Fruit fly (Drosophila melanogaster) whole organism, embryonic: ENCODE data around the gene beag.

Experiments used
- ATbp ChIP-seq: fragments of 200-800 bp; sonication (Bioruptor generic); optimal IDR thresholded peaks from 2 replicates; lab custom pipeline; 2017; ENCODE audit warnings: missing biosample characterization, mild to moderate bottlenecking, missing genetic modification characterization, missing genetic modification reagents
- C15 ChIP-seq: fragments of 200-800 bp; sonication (Bioruptor generic); IDR thresholded peaks from 3 replicates; pipeline ENCODE4 v1.3.6; 2022; ENCODE audit warnings: missing biosample characterization, missing genetic modification characterization
- CG10147 ChIP-seq: fragments of 200-800 bp; sonication (Bioruptor generic); optimal IDR thresholded peaks from 2 replicates; lab custom pipeline; 2019; ENCODE audit warnings: missing biosample characterization, mild to moderate bottlenecking, missing genetic modification characterization, moderate library complexity
- CG10321 ChIP-seq: fragments of 200-800 bp; sonication (Bioruptor generic); IDR thresholded peaks from 2 replicates; pipeline ENCODE4 v1.3.6; 2022; ENCODE audit warnings: missing biosample characterization, missing genetic modification characterization
- CG11696 ChIP-seq: fragments of 200-800 bp; sonication (Bioruptor generic); IDR thresholded peaks from 2 replicates; pipeline ENCODE4 v1.3.6; 2022; ENCODE audit warnings: missing biosample characterization, missing genetic modification characterization
- CG14860 ChIP-seq: fragments of 200-800 bp; sonication (Bioruptor generic); IDR thresholded peaks from 3 replicates; pipeline ENCODE4 v1.3.6; 2022; ENCODE audit warnings: missing biosample characterization, missing genetic modification characterization; ENCODE audit not compliant: partially characterized antibody
- CG15269 ChIP-seq: fragments of 200-800 bp; sonication (Bioruptor generic); optimal IDR thresholded peaks from 2 replicates; lab custom pipeline; 2018; ENCODE audit warnings: missing biosample characterization, mild to moderate bottlenecking, missing genetic modification characterization, moderate library complexity
- CG17186 ChIP-seq: fragments of 200-800 bp; sonication (Bioruptor generic); optimal IDR thresholded peaks from 3 replicates; lab custom pipeline; 2017; ENCODE audit warnings: missing biosample characterization, missing genetic modification reagents, missing genetic modification characterization
- CG2889 ChIP-seq: fragments of 200-800 bp; sonication (Bioruptor generic); IDR thresholded peaks from 3 replicates; pipeline ENCODE4 v1.3.6; 2022; ENCODE audit warnings: missing biosample characterization, missing genetic modification characterization
- CG30020 ChIP-seq: fragments of 200-800 bp; optimal IDR thresholded peaks from 2 replicates; lab custom pipeline; 2019; ENCODE audit warnings: missing biosample characterization, mild to moderate bottlenecking, missing genetic modification characterization, moderate library complexity
- CG34422 ChIP-seq: fragments of 200-800 bp; sonication (Bioruptor generic); IDR thresholded peaks from 3 replicates; pipeline ENCODE4 v1.3.6; 2022; ENCODE audit warnings: missing biosample characterization, missing genetic modification characterization
- CG5180 ChIP-seq: fragments of 200-800 bp; sonication (Bioruptor generic); optimal IDR thresholded peaks from 3 replicates; lab custom pipeline; 2017; ENCODE audit warnings: missing biosample characterization, missing genetic modification characterization, mild to moderate bottlenecking, moderate library complexity, missing genetic modification reagents
- CG8388 ChIP-seq: fragments of 200-800 bp; sonication (Bioruptor generic); optimal IDR thresholded peaks from 2 replicates; lab custom pipeline; 2019; ENCODE audit warnings: missing biosample characterization, mild to moderate bottlenecking, missing genetic modification characterization, moderate library complexity
- CG8944 ChIP-seq: fragments of 200-800 bp; sonication (Bioruptor generic); optimal IDR thresholded peaks from 3 replicates; lab custom pipeline; 2016; ENCODE audit warnings: missing biosample characterization, missing genetic modification characterization
- CG9215 ChIP-seq: fragments of 200-800 bp; sonication (Bioruptor generic); IDR thresholded peaks from 2 replicates; pipeline ENCODE4 v1.3.6; 2022; ENCODE audit warnings: missing biosample characterization, missing genetic modification characterization
- CG9437 ChIP-seq: fragments of 200-800 bp; sonication (Bioruptor generic); optimal IDR thresholded peaks from 2 replicates; lab custom pipeline; 2018; ENCODE audit warnings: missing biosample characterization, mild to moderate bottlenecking, missing genetic modification characterization
- Fer3 ChIP-seq: fragments of 200-800 bp; sonication (Bioruptor generic); optimal IDR thresholded peaks from 2 replicates; lab custom pipeline; 2018; ENCODE audit warnings: missing biosample characterization, mild to moderate bottlenecking, missing genetic modification characterization, moderate library complexity
- HLH4C ChIP-seq: fragments of 200-800 bp; sonication (Bioruptor generic); IDR thresholded peaks from 3 replicates; pipeline ENCODE4 v1.3.6; 2022; ENCODE audit warnings: missing biosample characterization, missing genetic modification characterization; ENCODE audit not compliant: partially characterized antibody
- HLHmδ ChIP-seq: fragments of 200-800 bp; sonication (Bioruptor generic); optimal IDR thresholded peaks from 2 replicates; lab custom pipeline; 2018; ENCODE audit warnings: missing biosample characterization, mild to moderate bottlenecking, missing genetic modification characterization, moderate library complexity
- HmgZ ChIP-seq: fragments of 200-800 bp; sonication (Bioruptor generic); optimal IDR thresholded peaks from 2 replicates; lab custom pipeline; 2018; ENCODE audit warnings: missing biosample characterization, mild to moderate bottlenecking, missing genetic modification characterization
- Hmx ChIP-seq: fragments of 200-800 bp; sonication (Bioruptor generic); optimal IDR thresholded peaks from 2 replicates; lab custom pipeline; 2016; ENCODE audit warnings: missing biosample characterization, missing genetic modification characterization
- NfI ChIP-seq: fragments of 200-800 bp; sonication (Bioruptor generic); optimal IDR thresholded peaks from 3 replicates; lab custom pipeline; 2018; ENCODE audit warnings: missing biosample characterization, mild to moderate bottlenecking, missing genetic modification characterization, moderate library complexity
- Sin3A ChIP-seq: fragments of >200 bp; optimal IDR thresholded peaks from 2 replicates; lab custom pipeline; 2018
- Taf1 ChIP-seq: fragments of 200-800 bp; sonication (Bioruptor generic); IDR thresholded peaks from 2 replicates; pipeline ENCODE4 v1.3.6; 2022; ENCODE audit warnings: missing biosample characterization, missing genetic modification characterization
- ab ChIP-seq: fragments of 200-800 bp; sonication (Bioruptor generic); optimal IDR thresholded peaks from 2 replicates; lab custom pipeline; 2016; ENCODE audit warnings: missing biosample characterization, missing genetic modification characterization
- croc ChIP-seq: fragments of 200-800 bp; sonication (Bioruptor generic); conservative IDR thresholded peaks from 3 replicates; pipeline ENCODE4 v1.3.6; 2022; ENCODE audit warnings: missing biosample characterization, missing genetic modification characterization
- dimm ChIP-seq: fragments of 200-800 bp; sonication (Bioruptor generic); IDR thresholded peaks from 2 replicates; pipeline ENCODE4 v1.3.6; 2022; ENCODE audit warnings: missing biosample characterization, missing genetic modification characterization
- eyg ChIP-seq: fragments of 200-800 bp; sonication (Bioruptor generic); optimal IDR thresholded peaks from 3 replicates; lab custom pipeline; 2016; ENCODE audit warnings: missing biosample characterization, missing genetic modification characterization
- fd96Cb ChIP-seq: fragments of 200-800 bp; sonication (Bioruptor generic); optimal IDR thresholded peaks from 2 replicates; lab custom pipeline; 2018; ENCODE audit warnings: missing biosample characterization, mild to moderate bottlenecking, missing genetic modification characterization, moderate library complexity
- fu2 ChIP-seq: fragments of 200-800 bp; sonication (Bioruptor generic); optimal IDR thresholded peaks from 2 replicates; lab custom pipeline; 2016; ENCODE audit warnings: missing biosample characterization, missing genetic modification characterization
- grn ChIP-seq: fragments of 200-800 bp; sonication (Bioruptor generic); optimal IDR thresholded peaks from 3 replicates; lab custom pipeline; 2017; ENCODE audit warnings: missing biosample characterization, missing genetic modification characterization
- gsb ChIP-seq: fragments of 200-800 bp; sonication (Bioruptor generic); IDR thresholded peaks from 2 replicates; pipeline ENCODE4 v1.3.6; 2022; ENCODE audit warnings: missing biosample characterization, missing genetic modification characterization
- h ChIP-seq: fragments of >200 bp; optimal IDR thresholded peaks from 2 replicates; lab custom pipeline; 2017
- her ChIP-seq: fragments of 200-800 bp; sonication (Bioruptor generic); optimal IDR thresholded peaks from 2 replicates; lab custom pipeline; 2016; ENCODE audit warnings: missing biosample characterization, missing genetic modification characterization
- ind ChIP-seq: fragments of 200-800 bp; sonication (Bioruptor generic); optimal IDR thresholded peaks from 3 replicates; lab custom pipeline; 2016; ENCODE audit warnings: missing biosample characterization, missing genetic modification characterization
- jigr1 ChIP-seq: fragments of 200-800 bp; sonication (Bioruptor generic); IDR thresholded peaks from 3 replicates; pipeline ENCODE4 v1.3.6; 2022; ENCODE audit warnings: missing biosample characterization, missing genetic modification characterization
- kah ChIP-seq: fragments of 200-800 bp; sonication (Bioruptor generic); optimal IDR thresholded peaks from 2 replicates; lab custom pipeline; 2018; ENCODE audit warnings: missing biosample characterization, mild to moderate bottlenecking, missing genetic modification characterization
- ken ChIP-seq: fragments of 200-800 bp; sonication (Bioruptor generic); IDR thresholded peaks from 3 replicates; pipeline ENCODE4 v1.3.6; 2022; ENCODE audit warnings: missing biosample characterization, missing genetic modification characterization
- klu ChIP-seq: fragments of 200-800 bp; sonication (Bioruptor generic); IDR thresholded peaks from 2 replicates; pipeline ENCODE4 v1.3.6; 2022; ENCODE audit warnings: missing biosample characterization, missing genetic modification characterization
- kni ChIP-seq: fragments of 200-800 bp; sonication (Bioruptor generic); optimal IDR thresholded peaks from 3 replicates; lab custom pipeline; 2017; ENCODE audit warnings: mild to moderate bottlenecking, missing biosample characterization, missing genetic modification reagents, missing genetic modification characterization
- lab ChIP-seq: fragments of 200-800 bp; sonication (Bioruptor generic); optimal IDR thresholded peaks from 3 replicates; lab custom pipeline; 2017; ENCODE audit warnings: missing biosample characterization, missing genetic modification characterization, mild to moderate bottlenecking, moderate library complexity, missing genetic modification reagents
- lov ChIP-seq, 2 experiments: fragments of 200-800 bp in 1 of 2; fragments of >200 bp in 1 of 2; sonication (Bioruptor generic) in 1 of 2; IDR thresholded peaks in 1 of 2; optimal IDR thresholded peaks in 1 of 2; 2 replicates in 1 of 2; 3 replicates in 1 of 2; pipeline versions ENCODE4 v1.3.6 to Lab custom; 2017 to 2022; ENCODE audit warnings: missing biosample characterization in 1 of 2, missing genetic modification characterization in 1 of 2
- mam ChIP-seq: fragments of 200-800 bp; sonication (Bioruptor generic); optimal IDR thresholded peaks from 3 replicates; lab custom pipeline; 2016; ENCODE audit warnings: missing biosample characterization, missing genetic modification characterization
- otp ChIP-seq: fragments of 200-800 bp; sonication (Bioruptor generic); IDR thresholded peaks from 3 replicates; pipeline ENCODE4, ENCODE4 v1.3.6; 2022; ENCODE audit warnings: missing biosample characterization, missing genetic modification characterization
- pita ChIP-seq: fragments of 200-800 bp; sonication (Bioruptor generic); optimal IDR thresholded peaks from 2 replicates; lab custom pipeline; 2017; ENCODE audit warnings: missing biosample characterization, mild to moderate bottlenecking, missing genetic modification characterization
- pzg ChIP-seq: fragments of 200-800 bp; sonication (Bioruptor generic); optimal IDR thresholded peaks from 3 replicates; lab custom pipeline; 2018; ENCODE audit warnings: missing biosample characterization, mild to moderate bottlenecking, missing genetic modification characterization, moderate library complexity
- sna ChIP-seq: fragments of 200-800 bp; sonication (Bioruptor generic); IDR thresholded peaks from 2 replicates; pipeline ENCODE4 v1.3.6; 2022; ENCODE audit warnings: missing biosample characterization, missing genetic modification characterization; ENCODE audit not compliant: partially characterized antibody
- stc ChIP-seq: fragments of 200-800 bp; sonication (Bioruptor generic); IDR thresholded peaks from 2 replicates; pipeline ENCODE4 v1.3.6; 2022; ENCODE audit warnings: missing biosample characterization, missing genetic modification characterization
- trem ChIP-seq: fragments of 200-800 bp; optimal IDR thresholded peaks from 3 replicates; lab custom pipeline; 2019; ENCODE audit warnings: missing biosample characterization, mild to moderate bottlenecking, missing genetic modification characterization, moderate library complexity
- zf30C ChIP-seq: fragments of 200-800 bp; sonication (Bioruptor generic); optimal IDR thresholded peaks from 3 replicates; lab custom pipeline; 2018; ENCODE audit warnings: missing biosample characterization, mild to moderate bottlenecking, missing genetic modification characterization
- zfh2 ChIP-seq: fragments of 200-800 bp; sonication (Bioruptor generic); optimal IDR thresholded peaks from 2 replicates; lab custom pipeline; 2016; ENCODE audit warnings: missing biosample characterization, missing genetic modification characterization

The beag gene

dm6 chr3R:9039448-9039847, 25.4 kb downstream of the beag start, which contains the start of gene neur (continued):
- TF ChIP-seq CG15269 (tag; lab: Kevin White, UChicago) (no peak), CG34422 (GFP tag; lab: Robert Waterston, UW) (peak; percentile 54; the same call in 1 of the 3 replicates), h (lab: Kevin White, UChicago) (no peak), pita (GFP tag; lab: Kevin White, UChicago) (no peak), HmgZ (peak; percentile 20), CG2889 (GFP tag; lab: Robert Waterston, UW) (no peak), zfh2 (GFP tag; lab: Kevin White, UChicago) (peak; percentile 18), pzg (GFP tag; lab: Kevin White, UChicago) (peak; percentile 77), eyg (GFP tag; lab: Kevin White, UChicago) (no peak), CG8944 (GFP tag; lab: Kevin White, UChicago) (no peak), ken (GFP tag; lab: Robert Waterston, UW) (no peak), ab (GFP tag; lab: Kevin White, UChicago) (no peak), CG10147 (GFP tag; lab: Kevin White, UChicago) (peak; percentile 57), lov (optimal IDR thresholded peaks at IDR 0.05; lab: Kevin White, UChicago) (no peak), lov (GFP tag; IDR thresholded peaks at IDR 0.05; lab: Robert Waterston, UW) (no peak), kni (GFP tag; lab: Kevin White, UChicago) (no peak), Hmx (GFP tag; lab: Kevin White, UChicago) (no peak), CG17186 (GFP tag; lab: Kevin White, UChicago) (peak; percentile 38), mam (GFP tag; lab: Kevin White, UChicago) (no peak), CG30020 (tag; lab: Kevin White, UChicago) (peak; percentile 38), her (GFP tag; lab: Kevin White, UChicago) (no peak), CG9437 (no peak), CG9215 (GFP tag; lab: Robert Waterston, UW) (0 out of 2 replicates have a peak, but pooled peaks have one; percentile 8), klu (GFP tag; lab: Robert Waterston, UW) (no peak), stc (no peak), Taf1 (GFP tag; lab: Robert Waterston, UW) (no peak), jigr1 (no peak), kah (GFP tag; lab: Kevin White, UChicago) (no peak), trem (tag; lab: Kevin White, UChicago) (peak; percentile 81), Sin3A (peak; percentile 88), otp (GFP tag; lab: Robert Waterston, UW) (no peak), grn (GFP tag; lab: Kevin White, UChicago) (peak; percentile 33), zf30C (GFP tag; lab: Kevin White, UChicago) (no peak), CG11696 (GFP tag; lab: Robert Waterston, UW) (no peak), C15 (GFP tag; lab: Robert Waterston, UW) (no peak), sna (GFP tag; lab: Robert Waterston, UW) (peak; percentile 51; the same call in 1 of the 2 replicates), ATbp (GFP tag; lab: Kevin White, UChicago) (no peak), HLH4C (GFP tag; lab: Robert Waterston, UW) (peak; percentile 65; the same call in 2 of the 3 replicates), dimm (GFP tag; lab: Robert Waterston, UW) (no peak), CG10321 (no peak), ind (GFP tag; lab: Kevin White, UChicago) (no peak), CG14860 (0 out of 3 replicates have a peak, but pooled peaks have one; percentile 54), croc (no peak), lab (peak; percentile 18), CG5180 (GFP tag; lab: Kevin White, UChicago) (no peak), gsb (GFP tag; lab: Robert Waterston, UW) (no peak), fu2 (GFP tag; lab: Kevin White, UChicago) (no peak), HLHmδ (GFP tag; lab: Kevin White, UChicago) (no peak), CG8388 (GFP tag; lab: Kevin White, UChicago) (no peak), Fer3 (tag; lab: Kevin White, UChicago) (no peak), NfI (GFP tag; lab: Kevin White, UChicago) (peak; percentile 40), fd96Cb (tag; lab: Kevin White, UChicago) (no peak)
